Worm (Caenorhabditis elegans) whole organism, dauer: ENCODE results near the gene F56C3.7.

ENCODE experiments used
- unc-62 ChIP-seq: sonication (generic microtip); optimal IDR thresholded peaks from 2 replicates; lab custom pipeline; 2017; ENCODE audit warnings: missing biosample characterization, missing genetic modification reagents, missing genetic modification characterization

F56C3.7 gene

ce11 chrX:1322997-1323396 lies 47.6 kb downstream of the F56C3.7 start:
- TF ChIP-seq unc-62 (GFP tag; lab: Kevin White, UChicago): no peak

DNA sequence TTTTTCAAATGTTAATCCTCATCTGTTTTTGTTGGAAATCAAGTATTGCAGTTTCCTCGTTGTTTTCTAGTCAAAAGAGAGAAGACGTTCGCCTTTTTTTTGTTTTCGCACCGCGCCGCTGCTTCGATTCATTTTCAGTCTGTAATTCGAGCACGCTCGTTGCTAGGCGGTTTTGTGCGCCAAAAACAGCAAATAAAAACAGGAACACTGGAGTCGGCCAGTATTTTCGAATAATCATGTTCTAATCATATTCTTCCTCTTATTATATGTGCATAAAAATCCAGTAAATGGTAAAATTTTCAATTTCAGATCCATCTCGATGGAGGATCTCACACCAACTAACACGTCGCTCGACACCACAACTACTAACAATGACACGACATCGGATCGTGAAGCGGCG lies 49.5 kb downstream of the F56C3.7 start, which contains the start of gene pdk-1:
Gene pdk-1, plus strand, starts transcription at position 301 of the 400 bp plus-strand sequence.
- TF ChIP-seq unc-62 (GFP tag; lab: Kevin White, UChicago): no peak
